Fruit fly (Drosophila melanogaster): Measurements from ENCODE around the gene Spp.

The Spp gene

DNA sequence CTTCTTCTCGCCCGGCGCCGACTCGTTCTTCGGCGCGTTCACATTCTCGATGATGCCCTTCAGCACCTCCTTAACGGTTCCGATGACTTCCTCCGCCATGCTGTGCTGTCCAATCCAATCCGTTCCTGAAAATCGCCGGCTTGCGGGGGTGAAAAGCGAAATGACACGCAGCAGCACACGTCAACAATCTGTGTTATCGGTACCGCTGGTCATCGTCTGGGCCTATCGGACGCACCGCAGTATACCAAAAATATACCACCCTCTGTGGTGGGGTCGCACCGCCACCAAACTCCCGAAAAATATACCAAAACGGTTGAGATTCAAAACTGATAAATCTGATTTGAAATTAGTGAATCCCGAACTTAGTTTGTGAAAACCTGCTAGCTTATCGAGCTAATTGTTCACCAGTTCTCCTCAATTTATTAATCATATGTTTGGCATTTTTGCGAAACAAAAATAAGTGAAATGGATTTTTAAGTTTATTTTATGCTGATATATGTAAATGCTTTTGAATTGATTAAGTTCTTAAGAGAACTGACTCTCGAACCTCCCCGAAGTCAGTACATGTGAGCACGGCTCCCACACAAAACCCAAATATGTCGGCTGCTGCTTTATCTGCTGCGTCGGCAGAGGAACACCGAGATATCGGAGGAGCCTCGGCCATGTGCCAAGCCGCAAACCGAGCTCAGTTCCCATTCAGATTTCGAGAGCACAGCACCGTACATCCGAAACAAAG is at the start of gene Spp, which contains the start of gene nAChRbeta3:
Gene Spp, minus strand, starts transcription at position 210 of the 736 bp plus-strand sequence.
Gene nAChRbeta3, plus strand, starts transcription at position 686 of the 736 bp plus-strand sequence.
- TF ChIP-seq svp (GFP tag) (peak; percentile 62), net (GFP tag; optimal IDR thresholded peaks at IDR 0.05) (no peak), CG8319 (GFP tag; optimal IDR thresholded peaks at IDR 0.05) (no peak), achi (GFP tag; optimal IDR thresholded peaks at IDR 0.05) (peak; percentile 14), Eip78C (GFP tag) (peak; percentile 1)

DNA sequence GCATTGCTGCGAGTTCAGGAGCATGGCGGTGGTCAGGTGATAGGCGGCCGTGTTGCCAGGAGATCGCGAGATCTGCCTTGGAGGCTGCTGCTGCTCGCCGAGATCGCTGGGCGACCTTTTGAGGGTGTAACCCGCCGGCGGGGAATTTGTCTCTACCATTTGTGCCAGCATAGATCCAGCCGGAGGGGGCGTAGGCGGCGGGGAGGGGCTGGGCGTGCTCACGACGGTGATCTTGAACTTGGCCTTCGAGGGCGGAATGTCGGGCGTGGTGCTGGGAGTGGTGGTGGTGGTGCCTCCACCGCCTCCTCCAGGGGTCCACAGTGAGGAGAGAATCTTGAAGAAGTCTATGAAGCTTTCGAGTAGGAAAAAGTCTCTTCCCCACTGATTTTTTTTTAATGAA is 49.6 kb upstream of the Spp start:
- TF ChIP-seq Eip93F (GFP tag; optimal IDR thresholded peaks at IDR 0.05) (no peak), CG8119 (GFP tag; IDR thresholded peaks at IDR 0.05) (no peak), CG6808 (GFP tag; optimal IDR thresholded peaks at IDR 0.05) (no peak), dsx (GFP tag; optimal IDR thresholded peaks at IDR 0.05; ENCODE audit: poor library complexity, severe bottlenecking) (no peak), CG4318 (GFP tag; optimal IDR thresholded peaks at IDR 0.05) (no peak), esn (GFP tag; optimal IDR thresholded peaks at IDR 0.05) (no peak), vri (GFP tag; optimal IDR thresholded peaks at IDR 0.05) (no peak), Blimp-1 (GFP tag; optimal IDR thresholded peaks at IDR 0.05) (no peak), net (GFP tag; optimal IDR thresholded peaks at IDR 0.05) (no peak), Sox15 (GFP tag; optimal IDR thresholded peaks at IDR 0.05) (no peak), CG34406 (GFP tag; optimal IDR thresholded peaks at IDR 0.05) (no peak), CG8319 (GFP tag; optimal IDR thresholded peaks at IDR 0.05) (no peak)

DNA sequence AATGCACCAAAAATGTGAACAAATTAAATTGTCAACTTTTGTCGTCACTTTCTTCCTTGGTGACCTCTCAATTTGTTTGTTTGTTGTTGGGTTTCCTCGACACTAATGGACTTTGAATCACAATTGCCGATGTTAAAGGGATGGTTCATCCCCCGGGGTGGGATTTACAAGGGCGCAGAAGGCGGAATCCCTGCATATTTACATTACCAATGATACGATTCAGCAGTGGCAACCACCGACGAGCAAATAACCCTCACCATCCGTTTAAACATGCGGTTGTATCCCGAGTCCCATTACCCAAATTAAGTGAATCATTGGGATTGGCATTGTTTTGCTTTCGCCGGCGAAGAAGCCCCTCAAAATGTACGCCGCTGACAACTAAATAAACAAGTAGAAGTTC is 47.1 kb upstream of the Spp start:
- TF ChIP-seq fkh (GFP tag; optimal IDR thresholded peaks at IDR 0.05): peak; percentile 6
- no peak for TF ChIP-seq CG15336 (GFP tag; IDR thresholded peaks at IDR 0.05)

DNA sequence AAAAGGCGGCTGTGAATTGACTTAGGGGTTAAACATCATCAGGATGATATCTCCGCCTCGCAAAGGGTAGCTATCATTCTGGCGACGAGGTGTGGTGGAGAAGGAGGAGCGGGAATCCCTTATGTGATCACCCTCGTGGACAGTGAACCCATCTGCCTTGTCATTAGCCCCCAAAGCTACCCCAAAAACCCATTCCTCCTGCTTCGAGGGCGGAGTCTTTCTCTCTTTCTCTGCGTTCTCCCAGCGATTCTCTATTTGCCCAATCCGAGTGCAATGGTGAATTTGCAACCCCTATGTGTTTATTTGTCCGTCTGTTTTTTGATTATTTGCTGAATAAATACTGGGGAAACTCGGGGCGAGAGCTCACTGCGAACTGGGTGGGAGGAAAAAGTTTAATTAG is 40.8 kb upstream of the Spp start:
- no peak for TF ChIP-seq CG10669 (GFP tag; optimal IDR thresholded peaks at IDR 0.05)
- TF ChIP-seq cyc (GFP tag; optimal IDR thresholded peaks at IDR 0.05): no peak
- no peak for TF ChIP-seq CG6792 (GFP tag; optimal IDR thresholded peaks at IDR 0.05)
- no peak for TF ChIP-seq CG9139 (GFP tag; optimal IDR thresholded peaks at IDR 0.05)
- TF ChIP-seq CG11294 (GFP tag; IDR thresholded peaks at IDR 0.05): no peak
- no peak for TF ChIP-seq fd85E (GFP tag; optimal IDR thresholded peaks at IDR 0.05)
- no peak for TF ChIP-seq CG11762 (GFP tag; optimal IDR thresholded peaks at IDR 0.05; ENCODE audit: insufficient read depth)
- no peak for TF ChIP-seq Eip75B (GFP tag; optimal IDR thresholded peaks at IDR 0.05)
- TF ChIP-seq Hr39 (GFP tag; optimal IDR thresholded peaks at IDR 0.05): no peak
- no peak for TF ChIP-seq dac (GFP tag; optimal IDR thresholded peaks at IDR 0.05)
- no peak for TF ChIP-seq vri (GFP tag; optimal IDR thresholded peaks at IDR 0.05)
- TF ChIP-seq Eip78C (GFP tag): no peak

DNA sequence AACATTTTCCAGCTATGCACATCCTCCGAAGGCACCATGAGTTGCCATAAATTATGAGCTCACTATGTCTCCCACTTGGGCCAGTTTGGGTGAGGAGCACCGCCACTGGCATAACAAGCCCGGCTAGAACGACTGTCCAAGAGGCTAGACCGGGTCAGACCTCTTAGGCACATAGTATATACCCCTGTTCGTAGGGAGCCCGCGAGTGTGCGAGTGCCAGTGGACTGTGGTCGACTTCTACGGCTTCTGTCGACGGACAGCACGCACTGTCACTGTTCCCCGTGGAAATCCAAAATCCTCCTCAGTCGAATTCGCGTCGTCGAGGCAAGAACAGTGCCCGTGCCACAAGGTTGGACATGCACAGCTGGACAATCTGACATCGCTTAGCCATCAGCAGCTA is 32.7 kb upstream of the Spp start, which contains the start of gene Pph13:
Gene Pph13, plus strand, starts transcription at position 301 of the 400 bp plus-strand sequence.
- TF ChIP-seq CG8319 (GFP tag; optimal IDR thresholded peaks at IDR 0.05): no peak
- TF ChIP-seq CG6276 (GFP tag; optimal IDR thresholded peaks at IDR 0.05): no peak
- no peak for TF ChIP-seq CG3032 (tag; optimal IDR thresholded peaks at IDR 0.05)
- no peak for TF ChIP-seq Hr4 (GFP tag; optimal IDR thresholded peaks at IDR 0.05)
- TF ChIP-seq pdm3 (GFP tag; optimal IDR thresholded peaks at IDR 0.05): no peak
- TF ChIP-seq CG15336 (GFP tag; IDR thresholded peaks at IDR 0.05): no peak
- TF ChIP-seq esn (GFP tag; optimal IDR thresholded peaks at IDR 0.05): no peak
- no peak for TF ChIP-seq CG1621 (tag; optimal IDR thresholded peaks at IDR 0.05)
- no peak for TF ChIP-seq CG11294 (GFP tag; IDR thresholded peaks at IDR 0.05)
- no peak for TF ChIP-seq cyc (GFP tag; optimal IDR thresholded peaks at IDR 0.05)
- TF ChIP-seq CG8632 (GFP tag; optimal IDR thresholded peaks at IDR 0.05): no peak
- TF ChIP-seq CG10631 (GFP tag; optimal IDR thresholded peaks at IDR 0.05): no peak
- no peak for TF ChIP-seq CG4318 (GFP tag; optimal IDR thresholded peaks at IDR 0.05)
- no peak for TF ChIP-seq fkh (GFP tag; optimal IDR thresholded peaks at IDR 0.05)
- TF ChIP-seq Sox14 (GFP tag; optimal IDR thresholded peaks at IDR 0.05): no peak

Data from whole organism, prepupa.